Worm (Caenorhabditis elegans): Measurements from ENCODE around the gene W03C9.2.

DNA sequence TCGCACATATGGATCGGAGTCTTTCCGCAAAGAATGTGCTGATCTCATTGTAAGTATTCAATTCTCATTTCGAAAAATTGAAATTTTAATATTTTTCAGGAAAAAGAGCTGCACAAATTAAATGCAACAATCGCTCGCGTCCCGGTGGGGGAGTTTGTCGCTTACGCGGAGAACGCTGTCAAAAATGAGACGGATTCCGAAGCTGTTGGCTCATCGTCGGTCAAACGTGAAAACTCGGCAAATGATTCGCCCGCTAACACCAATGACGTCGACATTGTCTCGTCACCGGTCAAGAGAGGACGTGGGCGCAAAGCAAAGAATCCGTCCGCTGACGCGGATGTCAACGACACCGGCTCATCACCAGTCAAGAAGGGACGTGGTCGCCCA, 45.6 kb upstream of the W03C9.2 start:
- no peak for TF ChIP-seq dao-5 (tag; optimal IDR thresholded peaks at IDR 0.05)
- no peak for TF ChIP-seq W03F9.2 (tag; optimal IDR thresholded peaks at IDR 0.05)

Data from whole organism, L4/young adult.